Fruit fly (Drosophila melanogaster): ENCODE data around the gene eRF1.
A peak's percentile ranks its signal among the peaks of the same experiment; 100 is the strongest.

The eRF1 gene

dm6 chr3L:20393357-20393756, 45.2 kb downstream of the eRF1 start, which contains the start of gene CG33969 (continued):
- TF ChIP-seq zfh1 (GFP tag; IDR thresholded peaks at IDR 0.05) (no peak), pita (GFP tag; optimal IDR thresholded peaks at IDR 0.05) (no peak), Dp (GFP tag; optimal IDR thresholded peaks at IDR 0.05) (peak; percentile 44), Antp (GFP tag; optimal IDR thresholded peaks at IDR 0.05) (no peak), D19A (tag; optimal IDR thresholded peaks at IDR 0.05) (no peak), danr (GFP tag; IDR thresholded peaks at IDR 0.05) (no peak), Ssrp (tag; optimal IDR thresholded peaks at IDR 0.05) (no peak), Vsx1 (GFP tag; optimal IDR thresholded peaks at IDR 0.05) (peak; percentile 20), gsb-n (tag; optimal IDR thresholded peaks at IDR 0.05) (no peak), CG7839 (tag; optimal IDR thresholded peaks at IDR 0.05) (no peak), hb (GFP tag; IDR thresholded peaks at IDR 0.05; ENCODE audit: partially characterized antibody) (no peak), Lpt (GFP tag; optimal IDR thresholded peaks at IDR 0.05) (no peak), CG18011 (GFP tag; optimal IDR thresholded peaks at IDR 0.05) (no peak), CG6654 (GFP tag; optimal IDR thresholded peaks at IDR 0.05) (no peak), CG2129 (GFP tag; IDR thresholded peaks at IDR 0.05; ENCODE audit: partially characterized antibody) (no peak), gcm (GFP tag; optimal IDR thresholded peaks at IDR 0.05) (no peak), Aef1 (GFP tag; IDR thresholded peaks at IDR 0.05) (no peak), Mad (GFP tag; optimal IDR thresholded peaks at IDR 0.05) (no peak), slbo (GFP tag; IDR thresholded peaks at IDR 0.05) (no peak), odd (GFP tag; optimal IDR thresholded peaks at IDR 0.05) (no peak), trem (tag; optimal IDR thresholded peaks at IDR 0.05) (peak; percentile 33), ssp (GFP tag; IDR thresholded peaks at IDR 0.05) (no peak), CG6683 (GFP tag; optimal IDR thresholded peaks at IDR 0.05) (no peak), CG10431 (GFP tag; optimal IDR thresholded peaks at IDR 0.05) (no peak), CG9609 (GFP tag; optimal IDR thresholded peaks at IDR 0.05) (no peak), jumu (GFP tag; optimal IDR thresholded peaks at IDR 0.05) (no peak), BtbVII (GFP tag; optimal IDR thresholded peaks at IDR 0.05) (no peak), slp2 (GFP tag; optimal IDR thresholded peaks at IDR 0.05) (no peak), YL-1 (GFP tag; optimal IDR thresholded peaks at IDR 0.05) (peak; percentile 58), zf30C (GFP tag; optimal IDR thresholded peaks at IDR 0.05) (no peak), CG6791 (GFP tag; IDR thresholded peaks at IDR 0.05; ENCODE audit: partially characterized antibody) (no peak), dpn (GFP tag; optimal IDR thresholded peaks at IDR 0.05) (no peak), dm (GFP tag; optimal IDR thresholded peaks at IDR 0.05) (no peak), prd (optimal IDR thresholded peaks at IDR 0.05) (no peak), prd (GFP tag; IDR thresholded peaks at IDR 0.05) (no peak), exex (tag; optimal IDR thresholded peaks at IDR 0.05) (no peak), tx (GFP tag; optimal IDR thresholded peaks at IDR 0.05) (no peak), run (tag; optimal IDR thresholded peaks at IDR 0.05) (no peak), PHDP (tag; optimal IDR thresholded peaks at IDR 0.05) (no peak), NFAT (GFP tag; IDR thresholded peaks at IDR 0.05) (no peak), nom (GFP tag; optimal IDR thresholded peaks at IDR 0.05) (no peak), crc (GFP tag; optimal IDR thresholded peaks at IDR 0.05) (no peak), CG7987 (GFP tag; optimal IDR thresholded peaks at IDR 0.05) (no peak), bigmax (GFP tag; optimal IDR thresholded peaks at IDR 0.05) (no peak), CG3065 (GFP tag; optimal IDR thresholded peaks at IDR 0.05) (no peak), inv (GFP tag; IDR thresholded peaks at IDR 0.05; ENCODE audit: partially characterized antibody) (no peak), CG12942 (GFP tag; optimal IDR thresholded peaks at IDR 0.05) (no peak), CG11247 (GFP tag; IDR thresholded peaks at IDR 0.05) (no peak), CG3847 (GFP tag; IDR thresholded peaks at IDR 0.05) (no peak), CG1602 (GFP tag; optimal IDR thresholded peaks at IDR 0.05) (no peak), dysf (GFP tag; IDR thresholded peaks at IDR 0.05) (no peak), nerfin-2 (GFP tag; IDR thresholded peaks at IDR 0.05; ENCODE audit: partially characterized antibody) (no peak)

Measured in whole organism, embryonic.